Fruit fly (Drosophila melanogaster) whole organism, pupa: Measurements from ENCODE around the gene Es2.

Experiments
- CG10348 ChIP-seq: fragments of 200-800 bp; sonication (Bioruptor generic); IDR thresholded peaks from 2 replicates; pipeline ENCODE4 v1.3.6; 2022; ENCODE audit warnings: missing biosample characterization, missing genetic modification characterization
- CG12605 ChIP-seq: fragments of 200-800 bp; sonication (Bioruptor generic); IDR thresholded peaks from 2 replicates; pipeline ENCODE4 v1.3.6; 2022; ENCODE audit warnings: missing biosample characterization, missing genetic modification characterization
- CG13204 ChIP-seq: fragments of 200-800 bp; sonication (Bioruptor generic); optimal IDR thresholded peaks from 2 replicates; lab custom pipeline; 2018; ENCODE audit warnings: missing biosample characterization, mild to moderate bottlenecking, missing genetic modification characterization, moderate library complexity
- CG14655 ChIP-seq: fragments of 200-800 bp; sonication (Bioruptor generic); optimal IDR thresholded peaks from 3 replicates; lab custom pipeline; 2017; ENCODE audit warnings: mild to moderate bottlenecking, missing biosample characterization, missing genetic modification reagents, missing genetic modification characterization
- CG15710 ChIP-seq: fragments of 200-800 bp; sonication (Bioruptor generic); optimal IDR thresholded peaks from 2 replicates; lab custom pipeline; 2018; ENCODE audit warnings: missing biosample characterization, mild to moderate bottlenecking, missing genetic modification characterization, moderate library complexity
- CG17806 ChIP-seq: fragments of 200-800 bp; sonication (Bioruptor generic); optimal IDR thresholded peaks from 2 replicates; lab custom pipeline; 2018; ENCODE audit warnings: missing biosample characterization, mild to moderate bottlenecking, missing genetic modification characterization, moderate library complexity
- CG32121 ChIP-seq: fragments of 200-800 bp; sonication (Bioruptor generic); IDR thresholded peaks from 2 replicates; pipeline ENCODE4 v1.3.6; 2022; ENCODE audit warnings: missing biosample characterization, missing genetic modification characterization
- CG34367 ChIP-seq: fragments of 200-800 bp; sonication (Bioruptor generic); optimal IDR thresholded peaks from 2 replicates; lab custom pipeline; 2018; ENCODE audit warnings: missing biosample characterization, mild to moderate bottlenecking, missing genetic modification characterization
- CG4496 ChIP-seq: fragments of 200-800 bp; sonication (Bioruptor generic); IDR thresholded peaks from 3 replicates; pipeline ENCODE4 v1.3.6; 2022; ENCODE audit warnings: missing biosample characterization, missing genetic modification characterization
- CG8159 ChIP-seq: fragments of 200-800 bp; sonication (Bioruptor generic); optimal IDR thresholded peaks from 3 replicates; lab custom pipeline; 2018; ENCODE audit warnings: missing biosample characterization, mild to moderate bottlenecking, missing genetic modification characterization, moderate library complexity
- CG8301 ChIP-seq: fragments of 200-800 bp; sonication (Bioruptor generic); optimal IDR thresholded peaks from 2 replicates; lab custom pipeline; 2018; ENCODE audit warnings: missing biosample characterization, mild to moderate bottlenecking, missing genetic modification characterization
- CG9948 ChIP-seq: fragments of 200-800 bp; sonication (Bioruptor generic); optimal IDR thresholded peaks from 2 replicates; lab custom pipeline; 2018; ENCODE audit warnings: missing biosample characterization, mild to moderate bottlenecking, missing genetic modification characterization, moderate library complexity
- D1 ChIP-seq: fragments of 200-800 bp; sonication (Bioruptor generic); optimal IDR thresholded peaks from 2 replicates; lab custom pipeline; 2018; ENCODE audit warnings: missing biosample characterization, mild to moderate bottlenecking, missing genetic modification characterization, moderate library complexity
- EcR ChIP-seq: fragments of 200-800 bp; sonication (Bioruptor generic); optimal IDR thresholded peaks from 3 replicates; lab custom pipeline; 2019; ENCODE audit warnings: missing biosample characterization, missing genetic modification characterization, mild to moderate bottlenecking, moderate library complexity, missing genetic modification reagents
- Ets98B ChIP-seq: fragments of 200-800 bp; sonication (Bioruptor generic); IDR thresholded peaks from 2 replicates; pipeline ENCODE4 v1.3.6; 2022; ENCODE audit warnings: missing biosample characterization, missing genetic modification characterization
- Pif1A ChIP-seq: fragments of 200-800 bp; sonication (Bioruptor generic); optimal IDR thresholded peaks from 3 replicates; lab custom pipeline; 2016; ENCODE audit warnings: missing biosample characterization, missing genetic modification characterization
- Pif1B ChIP-seq: fragments of 200-800 bp; sonication (Bioruptor generic); optimal IDR thresholded peaks from 3 replicates; lab custom pipeline; 2016; ENCODE audit warnings: missing biosample characterization, missing genetic modification characterization
- Snoo ChIP-seq: fragments of 200-800 bp; sonication (Bioruptor generic); optimal IDR thresholded peaks from 3 replicates; lab custom pipeline; 2017; ENCODE audit warnings: missing biosample characterization, mild to moderate bottlenecking, missing genetic modification characterization, inconsistent platforms
- fd96Ca ChIP-seq: fragments of 200-800 bp; sonication (Bioruptor generic); IDR thresholded peaks from 3 replicates; pipeline ENCODE4 v1.3.6; 2022; ENCODE audit warnings: missing biosample characterization, missing genetic modification characterization
- gl ChIP-seq: fragments of 200-800 bp; sonication (Bioruptor generic); optimal IDR thresholded peaks from 2 replicates; lab custom pipeline; 2018; ENCODE audit warnings: missing biosample characterization, mild to moderate bottlenecking, missing genetic modification characterization
- rn ChIP-seq: fragments of 200-800 bp; sonication (Bioruptor generic); IDR thresholded peaks from 2 replicates; pipeline ENCODE4 v1.3.6; 2022; ENCODE audit warnings: missing biosample characterization, missing genetic modification characterization

The Es2 gene

dm6 chrX:8476817-8477216 is 15.5 kb downstream of the Es2 start, which contains the start of gene Cp7Fc:
Gene Cp7Fc, plus strand, starts transcription at chrX:8477117.
- TF ChIP-seq CG9948, result no peak
- TF ChIP-seq, all 21 proteins: peak for 0

dm6 chrX:8479031-8479568 is 17.8 kb downstream of the Es2 start, which contains the start of gene Cp36:
Gene Cp36, plus strand, starts transcription at chrX:8479319.
- TF ChIP-seq Pif1A (GFP tag; lab: Kevin White, UChicago), result no peak
- no peak for TF ChIP-seq Pif1B
- TF ChIP-seq CG12605, result no peak
- no peak for TF ChIP-seq CG8301 (tag; lab: Kevin White, UChicago)
- TF ChIP-seq Ets98B (GFP tag; lab: Robert Waterston, UW), result no peak
- no peak for TF ChIP-seq CG10348 (GFP tag; lab: Robert Waterston, UW)
- no peak for TF ChIP-seq Snoo (tag; lab: Kevin White, UChicago)
- TF ChIP-seq CG14655, result no peak
- no peak for TF ChIP-seq fd96Ca (GFP tag; lab: Robert Waterston, UW)
- no peak for TF ChIP-seq CG8159 (tag; lab: Kevin White, UChicago)
- TF ChIP-seq CG9948, result no peak
- TF ChIP-seq EcR, result no peak

- TF ChIP-seq CG8301 (tag; lab: Kevin White, UChicago) (no peak), D1 (tag; lab: Kevin White, UChicago) (no peak), CG34367 (tag; lab: Kevin White, UChicago) (no peak), CG8159 (tag; lab: Kevin White, UChicago) (no peak), CG15710 (tag; lab: Kevin White, UChicago) (no peak), fd96Ca (GFP tag; lab: Robert Waterston, UW) (no peak), CG10348 (GFP tag; lab: Robert Waterston, UW) (no peak), CG9948 (no peak), Ets98B (GFP tag; lab: Robert Waterston, UW) (no peak), Pif1A (GFP tag; lab: Kevin White, UChicago) (no peak), CG13204 (GFP tag; lab: Kevin White, UChicago) (no peak)
These were observed 20.2 kb downstream of the Es2 start, which contains the start of gene Cp38 for dm6 chrX:8481462-8481861. Gene Cp38, plus strand, starts transcription at chrX:8481837.

dm6 chrX:8483671-8484070 is 22.4 kb downstream of the Es2 start, which contains the start of gene CG33223:
Gene CG33223, minus strand, starts transcription at chrX:8483885.
- no peak for TF ChIP-seq CG32121
- TF ChIP-seq CG13204 (GFP tag; lab: Kevin White, UChicago), result no peak
- no peak for TF ChIP-seq CG10348 (GFP tag; lab: Robert Waterston, UW)
- no peak for TF ChIP-seq CG4496 (GFP tag; lab: Robert Waterston, UW)
- no peak for TF ChIP-seq Ets98B (GFP tag; lab: Robert Waterston, UW)
- no peak for TF ChIP-seq CG9948
- no peak for TF ChIP-seq Pif1B
- TF ChIP-seq CG8301 (tag; lab: Kevin White, UChicago), result no peak
- TF ChIP-seq gl (tag; lab: Kevin White, UChicago), result no peak
- no peak for TF ChIP-seq Snoo (tag; lab: Kevin White, UChicago)

dm6 chrX:8484778-8485177 is 23.5 kb downstream of the Es2 start:
- TF ChIP-seq gl (tag; lab: Kevin White, UChicago) (no peak), Pif1B (no peak), CG4496 (GFP tag; lab: Robert Waterston, UW) (no peak), EcR (no peak)

dm6 chrX:8489048-8489447 is 27.8 kb downstream of the Es2 start, which contains the start of gene CG33181:
Gene CG33181, plus strand, starts transcription at chrX:8489348.
- no peak for TF ChIP-seq gl (tag; lab: Kevin White, UChicago)
- no peak for TF ChIP-seq D1 (tag; lab: Kevin White, UChicago)
- TF ChIP-seq EcR, result no peak
- no peak for TF ChIP-seq CG10348 (GFP tag; lab: Robert Waterston, UW)
- TF ChIP-seq CG17806, result no peak
- no peak for TF ChIP-seq CG4496 (GFP tag; lab: Robert Waterston, UW)
- no peak for TF ChIP-seq CG13204 (GFP tag; lab: Kevin White, UChicago)
- TF ChIP-seq Pif1A (GFP tag; lab: Kevin White, UChicago), result no peak
- no peak for TF ChIP-seq Pif1B
- no peak for TF ChIP-seq CG14655
- TF ChIP-seq CG8301 (tag; lab: Kevin White, UChicago), result no peak
- TF ChIP-seq CG34367 (tag; lab: Kevin White, UChicago), result no peak
- TF ChIP-seq CG12605, result no peak
- TF ChIP-seq Snoo (tag; lab: Kevin White, UChicago), result no peak
- TF ChIP-seq CG32121, result no peak
- TF ChIP-seq fd96Ca (GFP tag; lab: Robert Waterston, UW), result no peak
- no peak for TF ChIP-seq CG8159 (tag; lab: Kevin White, UChicago)
- no peak for TF ChIP-seq rn (GFP tag; lab: Robert Waterston, UW)
- no peak for TF ChIP-seq Ets98B (GFP tag; lab: Robert Waterston, UW)

dm6 chrX:8489485-8489970 is 28.2 kb downstream of the Es2 start, which contains the start of gene otu:
Gene otu, minus strand, starts transcription at chrX:8489535.
- TF ChIP-seq CG4496 (GFP tag; lab: Robert Waterston, UW), result no peak
- TF ChIP-seq CG8301 (tag; lab: Kevin White, UChicago), result no peak
- TF ChIP-seq rn (GFP tag; lab: Robert Waterston, UW), result no peak
- TF ChIP-seq CG15710 (tag; lab: Kevin White, UChicago), result no peak
- no peak for TF ChIP-seq Pif1B
- no peak for TF ChIP-seq D1 (tag; lab: Kevin White, UChicago)
- no peak for TF ChIP-seq CG32121
- no peak for TF ChIP-seq fd96Ca (GFP tag; lab: Robert Waterston, UW)
- no peak for TF ChIP-seq CG10348 (GFP tag; lab: Robert Waterston, UW)
- no peak for TF ChIP-seq CG14655
- no peak for TF ChIP-seq gl (tag; lab: Kevin White, UChicago)
- TF ChIP-seq EcR, result no peak
- no peak for TF ChIP-seq CG13204 (GFP tag; lab: Kevin White, UChicago)
- TF ChIP-seq CG34367 (tag; lab: Kevin White, UChicago), result no peak
- TF ChIP-seq Ets98B (GFP tag; lab: Robert Waterston, UW), result no peak
